Worm (Caenorhabditis elegans): ENCODE results near the gene K12H4.7.
A peak's percentile ranks its signal among the peaks of the same experiment; 100 is the strongest.

The K12H4.7 gene

DNA sequence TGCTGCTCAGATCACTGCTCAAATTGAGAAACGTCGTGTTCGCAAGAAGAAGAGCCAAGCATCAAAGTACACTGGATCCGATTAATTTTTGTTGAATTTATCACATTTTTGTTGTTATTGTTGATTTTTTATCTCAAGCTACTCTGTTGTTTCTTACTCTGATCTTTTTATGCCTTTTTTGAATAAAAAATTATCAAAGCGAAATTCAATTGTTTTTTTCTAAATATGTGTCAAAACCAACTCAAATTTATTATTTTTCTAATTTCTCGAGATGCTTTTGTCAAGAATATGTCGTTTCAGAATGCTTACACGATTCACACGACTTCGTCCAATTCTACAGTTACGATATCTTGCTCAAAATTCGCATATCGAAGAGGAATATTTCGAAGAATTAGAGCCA, 3.5 kb downstream of the K12H4.7 start, which contains the start of gene K12H4.2:
TSS of gene K12H4.2 (plus strand) at position 301 of the 400 bp plus-strand sequence.
- TF ChIP-seq nhr-11 (tag; optimal IDR thresholded peaks at IDR 0.05) = no peak
- no peak for TF ChIP-seq mml-1 (tag; optimal IDR thresholded peaks at IDR 0.05)
- TF ChIP-seq elt-3 (tag; optimal IDR thresholded peaks at IDR 0.05) = no peak
- TF ChIP-seq nhr-43 (tag; optimal IDR thresholded peaks at IDR 0.05; ENCODE audit: poor library complexity, severe bottlenecking) = no peak
- no peak for TF ChIP-seq egl-27 (tag; optimal IDR thresholded peaks at IDR 0.05)
- no peak for TF ChIP-seq elt-1 (tag; optimal IDR thresholded peaks at IDR 0.05)
- no peak for TF ChIP-seq ZK546.5 (tag; optimal IDR thresholded peaks at IDR 0.05)
- no peak for TF ChIP-seq ceh-16 (tag; optimal IDR thresholded peaks at IDR 0.05)

DNA sequence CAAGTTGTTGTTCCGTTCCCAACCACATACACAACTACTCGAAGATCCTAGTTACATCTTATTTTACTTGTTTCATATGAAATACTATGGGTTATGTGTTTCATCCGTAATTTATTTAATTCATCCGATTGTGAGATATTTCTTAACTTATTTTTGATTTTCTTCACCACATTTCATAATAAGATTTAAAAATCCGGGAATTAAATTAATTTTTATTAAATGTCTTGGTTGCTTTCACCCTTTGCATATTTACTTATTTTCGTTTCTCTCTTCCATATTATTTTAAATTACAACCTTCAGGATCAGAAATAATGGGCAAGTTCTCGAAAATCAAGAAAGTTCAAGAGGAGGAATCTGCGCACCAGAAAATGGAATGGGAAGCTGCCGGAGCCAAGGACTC, 5.1 kb downstream of the K12H4.7 start, which contains the start of gene K12H4.3:
TSS of gene K12H4.3 (plus strand) at position 301 of the 400 bp plus-strand sequence.
- no peak for TF ChIP-seq fkh-10 (GFP tag; optimal IDR thresholded peaks at IDR 0.05)
- TF ChIP-seq R02D3.7 (tag; optimal IDR thresholded peaks at IDR 0.05) = no peak
- no peak for TF ChIP-seq mdl-1 (tag; optimal IDR thresholded peaks at IDR 0.05)
- TF ChIP-seq fos-1 (tag; optimal IDR thresholded peaks at IDR 0.05) = no peak
- TF ChIP-seq lin-15B (tag; optimal IDR thresholded peaks at IDR 0.05) = no peak
- TF ChIP-seq eor-1 (tag; optimal IDR thresholded peaks at IDR 0.05) = no peak
- no peak for TF ChIP-seq fkh-2 (tag; optimal IDR thresholded peaks at IDR 0.05)
- no peak for TF ChIP-seq nfya-1 (tag; optimal IDR thresholded peaks at IDR 0.05; ENCODE audit: insufficient read depth)
- no peak for TF ChIP-seq unc-62 (GFP tag; optimal IDR thresholded peaks at IDR 0.05)
- TF ChIP-seq ama-1 (optimal IDR thresholded peaks at IDR 0.05) = no peak
- no peak for TF ChIP-seq nhr-43 (tag; optimal IDR thresholded peaks at IDR 0.05; ENCODE audit: poor library complexity, severe bottlenecking)
- TF ChIP-seq elt-3 (tag; optimal IDR thresholded peaks at IDR 0.05) = no peak
- TF ChIP-seq ceh-9 (tag; optimal IDR thresholded peaks at IDR 0.05) = no peak
- TF ChIP-seq jun-1 (tag; optimal IDR thresholded peaks at IDR 0.05) = no peak
- no peak for TF ChIP-seq egl-5 (tag; optimal IDR thresholded peaks at IDR 0.05)
- TF ChIP-seq egl-27 (tag; optimal IDR thresholded peaks at IDR 0.05) = no peak
- TF ChIP-seq nhr-67 (tag; optimal IDR thresholded peaks at IDR 0.05) = no peak
- TF ChIP-seq nhr-11 (tag; optimal IDR thresholded peaks at IDR 0.05) = no peak
- no peak for TF ChIP-seq lin-39 (tag; optimal IDR thresholded peaks at IDR 0.05)

DNA sequence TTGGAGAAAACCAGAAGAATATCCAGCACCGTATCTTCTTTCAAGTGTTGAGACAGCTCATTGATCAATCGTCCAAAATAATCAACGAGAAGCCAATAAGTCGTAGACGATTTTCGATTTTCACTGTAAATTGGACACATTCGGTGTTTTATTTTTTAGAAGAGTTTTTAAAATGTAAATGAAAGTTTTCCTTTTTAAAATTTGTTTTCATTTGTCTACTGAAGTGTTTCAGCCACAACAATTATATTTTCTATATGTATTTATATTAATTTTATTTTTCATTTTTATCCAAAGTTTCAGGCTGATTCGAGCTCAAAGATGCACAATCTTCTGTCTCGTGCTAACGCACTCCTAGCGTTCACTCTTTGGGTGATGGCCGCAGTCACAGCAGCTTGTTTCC, 6.2 kb downstream of the K12H4.7 start, which contains the start of gene spcs-3:
TSS of gene spcs-3 (plus strand) at position 301 of the 400 bp plus-strand sequence.
- TF ChIP-seq unc-39 (tag; optimal IDR thresholded peaks at IDR 0.05) = no peak
- TF ChIP-seq nhr-43 (tag; optimal IDR thresholded peaks at IDR 0.05; ENCODE audit: poor library complexity, severe bottlenecking) = no peak
- TF ChIP-seq aly-2 (tag; optimal IDR thresholded peaks at IDR 0.05) = no peak
- TF ChIP-seq nhr-25 (tag; optimal IDR thresholded peaks at IDR 0.05) = no peak
- no peak for TF ChIP-seq tbx-2 (tag; optimal IDR thresholded peaks at IDR 0.05)
- no peak for TF ChIP-seq ceh-16 (tag; optimal IDR thresholded peaks at IDR 0.05)
- no peak for TF ChIP-seq R02D3.7 (tag; optimal IDR thresholded peaks at IDR 0.05)
- no peak for TF ChIP-seq ceh-82 (tag; optimal IDR thresholded peaks at IDR 0.05)
- no peak for TF ChIP-seq pha-4 (tag; optimal IDR thresholded peaks at IDR 0.05)
- TF ChIP-seq fos-1 (tag; optimal IDR thresholded peaks at IDR 0.05) = no peak
- no peak for TF ChIP-seq egl-5 (tag; optimal IDR thresholded peaks at IDR 0.05)
- no peak for TF ChIP-seq mdl-1 (tag; optimal IDR thresholded peaks at IDR 0.05)
- TF ChIP-seq snpc-4 (tag; optimal IDR thresholded peaks at IDR 0.05) = no peak
- TF ChIP-seq nhr-67 (tag; optimal IDR thresholded peaks at IDR 0.05) = no peak
- no peak for TF ChIP-seq ztf-11 (tag; optimal IDR thresholded peaks at IDR 0.05)
- no peak for TF ChIP-seq hmg-11 (tag; optimal IDR thresholded peaks at IDR 0.05)
- TF ChIP-seq ZK546.5 (tag; optimal IDR thresholded peaks at IDR 0.05) = no peak

- TF ChIP-seq unc-39 (tag; optimal IDR thresholded peaks at IDR 0.05) (no peak), nhr-76 (tag; optimal IDR thresholded peaks at IDR 0.05) (no peak), ceh-9 (tag; optimal IDR thresholded peaks at IDR 0.05) (no peak), lin-39 (tag; optimal IDR thresholded peaks at IDR 0.05) (no peak)
Measured at ce11 chrIII:8044187-8044586, 6.7 kb downstream of the K12H4.7 start, which contains the start of gene K12H4.5. K12H4.5 (plus strand) TSS chrIII:8044487.

DNA sequence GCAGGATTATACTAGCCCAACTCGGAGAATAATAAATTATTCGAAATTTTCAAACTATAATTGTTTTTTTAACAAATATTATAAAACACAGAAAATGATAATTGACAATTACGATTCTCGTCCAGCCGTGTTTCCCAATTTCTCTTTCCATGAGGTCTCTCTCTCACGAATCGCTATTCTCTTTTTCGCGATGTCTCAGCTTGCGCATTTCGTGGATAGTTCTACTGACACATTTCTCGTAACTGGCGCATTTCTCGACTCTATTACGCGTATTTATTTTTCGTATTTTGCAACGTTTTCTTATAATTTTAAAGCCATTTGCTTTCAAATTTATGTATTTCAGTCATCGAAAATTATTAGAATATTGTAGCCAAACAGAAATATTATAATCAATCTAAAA, 7.1 kb downstream of the K12H4.7 start:
- TF ChIP-seq lin-39 (tag; optimal IDR thresholded peaks at IDR 0.05) = peak; percentile 98
- peak; percentile 96 for TF ChIP-seq pqm-1 (tag; optimal IDR thresholded peaks at IDR 0.05)
- peak; percentile 21 for TF ChIP-seq daf-12 (tag; optimal IDR thresholded peaks at IDR 0.05)
- peak; percentile 93 for TF ChIP-seq ceh-28 (tag; optimal IDR thresholded peaks at IDR 0.05)
- peak; percentile 97 for TF ChIP-seq nhr-11 (tag; optimal IDR thresholded peaks at IDR 0.05)
- peak; percentile 92 for TF ChIP-seq skn-1 (tag; optimal IDR thresholded peaks at IDR 0.05)
- TF ChIP-seq tbx-2 (tag; optimal IDR thresholded peaks at IDR 0.05) = peak; percentile 87
- peak; percentile 96 for TF ChIP-seq unc-62 (GFP tag; optimal IDR thresholded peaks at IDR 0.05)
- peak; percentile 79 for TF ChIP-seq nhr-76 (tag; optimal IDR thresholded peaks at IDR 0.05)
- TF ChIP-seq egl-5 (tag; optimal IDR thresholded peaks at IDR 0.05) = peak; percentile 82
- TF ChIP-seq nhr-237 (tag; optimal IDR thresholded peaks at IDR 0.05) = no peak
- TF ChIP-seq elt-1 (tag; optimal IDR thresholded peaks at IDR 0.05) = peak; percentile 82
- peak; percentile 89 for TF ChIP-seq nhr-77 (tag; optimal IDR thresholded peaks at IDR 0.05)
- peak; percentile 96 for TF ChIP-seq nhr-25 (tag; optimal IDR thresholded peaks at IDR 0.05)
- peak in 1 of 2 experiments; percentile 14 for TF ChIP-seq eor-1 (tag; optimal IDR thresholded peaks at IDR 0.05)
- peak; percentile 93 for TF ChIP-seq elt-2 (tag; optimal IDR thresholded peaks at IDR 0.05)
- TF ChIP-seq nfya-1 (tag; optimal IDR thresholded peaks at IDR 0.05; ENCODE audit: insufficient read depth) = peak; percentile 96
- TF ChIP-seq ztf-11 (tag; optimal IDR thresholded peaks at IDR 0.05) = peak; percentile 57
- TF ChIP-seq fkh-10 (GFP tag; optimal IDR thresholded peaks at IDR 0.05) = peak; percentile 96
- peak; percentile 72 for TF ChIP-seq mdl-1 (tag; optimal IDR thresholded peaks at IDR 0.05)
- TF ChIP-seq elt-3 (tag; optimal IDR thresholded peaks at IDR 0.05) = peak in 1 of 3 experiments; percentile 98
- peak; percentile 96 for TF ChIP-seq hmg-11 (tag; optimal IDR thresholded peaks at IDR 0.05)
- TF ChIP-seq ztf-4 (tag; optimal IDR thresholded peaks at IDR 0.05) = peak; percentile 81
- TF ChIP-seq R02D3.7 (tag; optimal IDR thresholded peaks at IDR 0.05) = peak; percentile 95
- TF ChIP-seq nhr-23 (tag; optimal IDR thresholded peaks at IDR 0.05) = peak; percentile 97
